Worm (Caenorhabditis elegans): Measurements from ENCODE around the gene F46C3.2.
A peak's percentile ranks its signal among the peaks of the same experiment; 100 is the strongest.

Gene F46C3.2

DNA sequence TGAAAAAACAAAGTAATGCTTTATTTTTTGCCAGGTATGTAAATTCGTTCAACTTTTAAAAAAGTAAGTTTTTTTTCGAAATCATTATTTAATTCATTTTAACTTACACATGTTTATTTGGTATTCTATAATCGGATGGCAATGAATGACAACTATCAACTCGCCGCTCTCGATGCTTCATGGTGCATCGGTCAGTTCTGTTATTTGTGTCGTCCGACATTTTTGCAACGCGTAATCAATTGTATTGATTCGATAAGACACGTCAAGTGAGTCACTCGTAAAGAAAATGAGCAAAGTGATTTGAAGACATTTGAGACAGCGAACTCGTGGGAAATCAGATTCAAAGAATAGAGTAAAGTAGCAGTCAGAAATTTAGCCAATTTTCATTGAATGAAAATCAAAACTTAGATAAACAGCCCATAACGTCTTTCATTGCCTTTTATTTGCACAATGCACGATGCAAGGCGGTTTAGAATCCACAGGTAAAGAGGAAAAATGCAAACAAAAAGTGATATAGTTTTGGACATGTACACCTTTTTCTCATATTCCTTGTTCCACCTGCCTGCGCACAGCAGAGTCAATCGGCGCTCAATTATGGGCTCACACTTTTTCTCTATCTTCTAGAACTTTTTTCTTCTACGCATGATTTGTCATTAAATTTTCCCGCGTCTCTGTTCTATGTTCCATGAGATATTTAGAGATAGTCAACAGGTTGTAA, 17.9 kb downstream of the F46C3.2 start:
- TF ChIP-seq dao-5 (tag; optimal IDR thresholded peaks at IDR 0.05): no peak
- TF ChIP-seq W03F9.2 (tag; optimal IDR thresholded peaks at IDR 0.05): no peak
- TF ChIP-seq him-1 (tag; optimal IDR thresholded peaks at IDR 0.05): no peak

DNA sequence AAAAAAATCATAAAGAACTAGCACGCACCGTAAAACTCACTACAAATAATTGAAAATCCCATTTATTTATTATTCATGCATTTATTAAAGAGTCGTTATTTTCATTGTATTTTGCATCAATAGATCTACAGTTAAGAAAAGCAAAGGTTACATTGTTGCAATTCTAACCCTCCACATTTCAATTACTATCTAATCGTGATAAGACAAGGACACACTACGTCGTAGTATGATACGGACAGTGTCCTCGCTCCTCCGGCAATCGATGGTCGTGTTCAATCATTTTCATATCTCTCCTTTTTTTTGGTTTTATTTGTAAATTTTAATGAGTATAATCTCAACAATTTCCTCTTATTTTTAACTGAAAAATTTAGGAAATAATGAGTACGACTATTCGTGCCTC, 25.6 kb downstream of the F46C3.2 start, which contains the start of gene prx-12:
Gene prx-12, plus strand, starts transcription at position 371 of the 400 bp plus-strand sequence.
- TF ChIP-seq W03F9.2 (tag; optimal IDR thresholded peaks at IDR 0.05) (no peak), dao-5 (tag; optimal IDR thresholded peaks at IDR 0.05) (no peak), him-1 (tag; optimal IDR thresholded peaks at IDR 0.05) (no peak)

DNA sequence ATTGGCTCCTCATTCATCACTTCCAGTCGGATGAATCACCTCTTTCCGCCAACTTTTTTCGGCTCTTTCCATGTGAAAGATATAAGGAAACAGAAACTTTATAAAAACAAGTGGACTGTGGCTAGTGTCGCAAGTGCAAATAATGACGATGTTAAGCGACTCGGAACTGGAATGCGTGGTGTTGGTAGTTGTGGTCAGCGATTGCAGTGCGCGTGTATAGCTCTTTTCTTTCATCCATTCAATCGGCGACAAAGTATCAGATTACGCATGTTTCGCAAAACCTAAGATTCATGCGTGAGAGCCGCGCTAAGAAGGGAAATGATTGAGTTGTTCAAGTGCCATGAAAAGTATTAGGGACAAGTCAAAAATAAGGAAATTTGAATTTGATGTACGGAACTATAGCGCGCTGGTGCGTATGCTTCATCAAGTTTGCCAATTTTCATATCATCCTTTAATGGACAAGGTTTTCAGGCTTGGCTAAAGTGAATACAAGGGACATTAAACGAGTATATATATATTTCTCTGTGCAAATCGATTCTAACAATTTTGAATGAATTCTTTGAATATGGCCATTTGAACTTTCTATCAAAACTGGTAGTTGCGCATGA, 30.7 kb downstream of the F46C3.2 start:
- TF ChIP-seq him-1 (tag; optimal IDR thresholded peaks at IDR 0.05): no peak
- TF ChIP-seq W03F9.2 (tag; optimal IDR thresholded peaks at IDR 0.05): no peak
- no peak for TF ChIP-seq dao-5 (tag; optimal IDR thresholded peaks at IDR 0.05)

DNA sequence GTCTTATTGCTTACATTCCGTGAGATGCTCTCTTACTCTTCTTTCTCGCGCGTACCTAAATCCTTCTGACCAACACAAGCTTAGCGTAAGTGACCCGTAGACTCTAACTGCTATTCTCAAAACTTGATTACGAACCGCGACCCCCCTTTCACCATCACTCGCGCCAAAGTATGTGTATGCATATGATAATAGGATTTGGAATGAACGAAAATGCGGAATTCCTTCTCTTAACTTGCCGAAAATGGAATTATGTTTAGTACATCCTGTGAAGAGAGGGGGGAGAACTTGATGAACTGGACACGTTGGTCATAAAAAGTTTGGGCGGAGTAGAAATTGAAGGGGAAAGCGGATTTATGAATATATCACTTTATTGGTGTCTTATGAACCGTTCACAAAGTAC, 31.7 kb downstream of the F46C3.2 start:
- TF ChIP-seq dao-5 (tag; optimal IDR thresholded peaks at IDR 0.05): no peak
- TF ChIP-seq W03F9.2 (tag; optimal IDR thresholded peaks at IDR 0.05): no peak

DNA sequence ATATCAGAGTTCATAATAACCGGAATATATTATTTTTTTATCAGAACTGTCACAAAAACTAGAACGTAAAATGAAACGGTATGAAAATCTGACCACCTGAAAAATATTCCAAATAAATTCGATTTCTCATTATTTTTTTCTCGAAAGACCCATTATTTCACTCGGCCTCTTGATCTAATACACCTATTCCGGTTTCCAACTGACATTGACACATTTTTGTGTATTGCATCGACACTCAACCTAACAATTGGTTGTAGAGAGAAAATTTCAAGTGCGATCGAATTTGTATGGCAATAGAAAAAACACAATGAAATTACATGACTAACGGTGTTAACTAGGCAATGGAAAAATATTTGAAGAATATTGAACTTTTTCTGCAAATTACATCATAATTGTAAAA, 32.7 kb downstream of the F46C3.2 start:
- TF ChIP-seq dao-5 (tag; optimal IDR thresholded peaks at IDR 0.05) (no peak), W03F9.2 (tag; optimal IDR thresholded peaks at IDR 0.05) (no peak), him-1 (tag; optimal IDR thresholded peaks at IDR 0.05) (no peak)

DNA sequence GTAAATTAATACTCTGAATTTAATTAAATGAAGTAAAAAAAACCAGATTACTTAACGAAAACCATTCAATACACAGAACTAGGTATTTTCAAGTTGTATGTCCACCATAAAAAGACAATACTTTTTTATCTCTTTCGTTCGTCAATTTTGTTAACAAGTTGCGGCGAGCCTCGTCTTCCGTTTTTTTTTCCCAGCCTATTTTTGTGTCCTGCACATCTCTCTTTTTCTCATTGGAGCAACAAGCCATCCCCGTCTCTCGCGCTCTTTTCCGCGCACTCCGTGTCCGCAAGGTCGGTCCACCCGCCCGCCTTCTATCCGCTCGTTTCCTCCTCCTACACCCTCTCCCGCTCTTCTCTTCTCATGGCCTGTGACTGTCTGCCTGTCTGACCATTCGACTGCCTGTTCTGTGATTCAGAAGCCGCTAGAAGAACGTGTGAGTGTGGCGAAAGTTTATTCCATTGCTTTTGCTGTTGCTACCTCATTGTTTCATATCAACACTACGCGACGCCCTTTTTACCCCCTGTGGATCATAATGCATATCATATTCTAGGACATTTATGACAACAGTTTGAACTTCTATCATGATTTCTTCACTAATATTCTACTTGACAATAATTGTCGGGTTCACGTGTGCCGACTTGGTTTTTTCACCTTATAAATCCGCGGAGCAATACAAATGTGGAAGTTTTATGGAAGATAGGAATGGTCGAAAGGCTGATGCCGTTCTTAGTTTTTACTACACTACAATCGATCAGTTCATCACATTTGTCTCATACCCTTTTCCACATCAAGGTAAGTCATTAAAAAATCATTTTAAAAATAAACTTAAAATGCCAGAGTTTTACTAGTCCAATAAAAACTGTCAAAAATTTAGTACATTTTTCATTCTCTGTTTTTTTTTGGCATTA, 33.8 kb downstream of the F46C3.2 start, which contains the start of the genes F08B12.11 and prmn-1:
Gene F08B12.11, plus strand, starts transcription at position 521 of the 908 bp plus-strand sequence.
Gene prmn-1, plus strand, starts transcription at position 551 of the 908 bp plus-strand sequence.
- TF ChIP-seq him-1 (tag; optimal IDR thresholded peaks at IDR 0.05) (no peak), W03F9.2 (tag; optimal IDR thresholded peaks at IDR 0.05) (no peak), dao-5 (tag; optimal IDR thresholded peaks at IDR 0.05) (no peak)

DNA sequence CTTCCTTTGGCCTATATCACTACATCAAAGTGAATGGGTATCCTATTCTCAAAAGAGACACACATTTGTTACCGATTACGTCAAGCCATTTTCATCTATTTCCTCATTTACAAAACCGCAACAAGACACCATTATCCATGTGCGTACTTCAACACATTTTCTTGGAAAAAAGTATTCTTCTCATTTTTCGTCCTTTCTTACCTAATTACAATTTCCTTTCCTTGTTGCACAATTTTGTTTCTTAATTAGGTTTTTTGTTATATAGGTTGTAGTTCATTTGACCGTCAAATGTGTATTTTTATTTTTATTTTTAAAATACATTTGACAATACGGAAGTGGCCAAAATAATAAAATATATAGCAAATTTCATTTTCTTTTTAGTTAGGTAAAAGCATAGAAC, 35.2 kb downstream of the F46C3.2 start:
- TF ChIP-seq dao-5 (tag; optimal IDR thresholded peaks at IDR 0.05) (no peak), him-1 (tag; optimal IDR thresholded peaks at IDR 0.05) (no peak), W03F9.2 (tag; optimal IDR thresholded peaks at IDR 0.05) (no peak)

DNA sequence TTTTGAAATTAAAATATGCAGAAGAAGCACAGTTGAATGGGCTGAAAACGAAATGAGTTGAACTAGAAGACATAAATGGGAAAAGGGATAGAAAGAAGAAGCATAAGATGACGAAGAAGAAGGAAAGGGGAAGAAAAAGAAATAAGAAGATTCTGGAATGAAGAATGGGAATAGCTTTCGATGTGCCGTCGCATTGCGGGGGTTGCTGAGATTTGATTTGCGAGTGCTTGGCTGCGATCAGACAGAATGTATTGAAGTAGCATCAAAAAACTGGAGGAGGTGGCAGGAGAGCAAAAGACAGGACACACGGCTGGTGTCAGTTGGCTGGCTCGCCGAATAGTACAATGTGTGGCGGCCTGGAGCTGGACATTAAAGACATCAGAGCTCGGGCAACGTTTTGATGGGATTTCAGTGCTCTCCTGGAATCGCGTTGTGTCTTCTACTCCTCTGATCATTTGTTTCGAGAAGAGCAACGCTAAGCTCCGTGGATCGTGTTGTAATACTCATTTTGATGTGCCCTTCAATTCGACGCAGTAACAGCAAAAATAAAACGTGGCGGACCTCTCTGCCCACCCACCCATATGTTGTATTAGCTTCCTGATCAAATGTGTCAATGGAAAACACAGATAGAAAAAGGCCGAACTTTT, 39.3 kb downstream of the F46C3.2 start:
- TF ChIP-seq him-1 (tag; optimal IDR thresholded peaks at IDR 0.05) (peak; percentile 8), W03F9.2 (tag; optimal IDR thresholded peaks at IDR 0.05) (no peak), dao-5 (tag; optimal IDR thresholded peaks at IDR 0.05) (no peak)

DNA sequence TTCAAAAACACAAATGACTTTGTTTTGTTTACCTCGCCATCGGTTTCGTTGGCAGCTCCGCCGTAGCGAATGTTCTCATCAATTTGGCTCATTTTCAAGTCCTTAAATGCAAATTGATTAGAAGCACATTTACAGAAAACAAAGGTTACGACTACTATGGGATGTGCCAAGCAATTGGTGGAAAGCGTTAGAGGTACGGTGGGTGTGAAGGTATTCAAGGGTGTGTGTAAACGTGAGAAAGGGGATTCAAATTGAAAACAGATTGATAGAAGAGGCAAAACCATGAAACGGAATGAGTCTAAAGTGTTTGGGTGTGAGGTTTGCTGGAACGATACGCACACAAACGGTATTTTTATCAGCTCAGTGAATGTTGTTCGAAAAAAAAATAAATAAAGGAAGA, 41.2 kb downstream of the F46C3.2 start, which contains the start of gene tni-1:
Gene tni-1, minus strand, starts transcription at position 101 of the 400 bp plus-strand sequence.
- no peak for TF ChIP-seq him-1 (tag; optimal IDR thresholded peaks at IDR 0.05)
- TF ChIP-seq dao-5 (tag; optimal IDR thresholded peaks at IDR 0.05): no peak
- TF ChIP-seq W03F9.2 (tag; optimal IDR thresholded peaks at IDR 0.05): no peak

DNA sequence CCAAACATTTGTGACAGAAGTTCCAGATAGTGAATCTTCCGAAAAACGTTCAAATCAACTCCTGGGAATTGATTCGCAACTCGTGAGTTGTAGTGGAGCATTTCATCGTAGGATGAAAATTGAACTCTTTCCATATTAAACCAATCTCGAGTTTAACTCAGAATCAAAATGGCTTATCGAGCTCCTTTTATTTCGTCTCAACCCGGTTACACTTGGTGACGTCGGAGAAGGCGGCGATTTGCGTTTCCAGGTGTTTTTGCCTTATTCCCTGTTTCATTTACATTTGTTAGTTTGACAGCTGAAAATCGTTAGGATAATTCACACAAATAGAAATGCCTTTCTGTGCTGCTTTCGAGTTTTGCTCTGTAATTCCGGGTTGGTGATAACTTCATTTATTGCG, 43.1 kb downstream of the F46C3.2 start, which contains the start of gene F42E11.3:
Gene F42E11.3, minus strand, starts transcription at position 101 of the 400 bp plus-strand sequence.
- TF ChIP-seq dao-5 (tag; optimal IDR thresholded peaks at IDR 0.05) (no peak), W03F9.2 (tag; optimal IDR thresholded peaks at IDR 0.05) (no peak), him-1 (tag; optimal IDR thresholded peaks at IDR 0.05) (no peak)

DNA sequence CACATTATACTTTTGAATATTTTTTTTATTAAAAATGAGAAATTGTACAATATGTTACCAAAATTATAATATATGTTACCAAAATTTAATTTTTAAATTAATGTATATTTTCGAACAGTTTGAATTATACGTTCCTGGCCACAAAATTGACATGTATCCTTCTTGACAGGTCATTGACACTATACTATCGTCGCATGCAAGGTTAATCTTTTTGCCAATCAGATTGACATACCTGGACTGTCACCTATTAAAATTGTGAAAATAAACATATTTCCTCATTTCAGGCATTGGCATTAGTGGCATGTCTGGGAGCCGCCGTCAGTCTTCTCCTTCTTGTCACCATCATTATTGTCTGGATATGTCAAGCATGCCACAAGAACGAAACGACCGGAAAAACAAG, 48.5 kb downstream of the F46C3.2 start:
- TF ChIP-seq W03F9.2 (tag; optimal IDR thresholded peaks at IDR 0.05) (no peak), him-1 (tag; optimal IDR thresholded peaks at IDR 0.05) (no peak), dao-5 (tag; optimal IDR thresholded peaks at IDR 0.05) (no peak)

DNA sequence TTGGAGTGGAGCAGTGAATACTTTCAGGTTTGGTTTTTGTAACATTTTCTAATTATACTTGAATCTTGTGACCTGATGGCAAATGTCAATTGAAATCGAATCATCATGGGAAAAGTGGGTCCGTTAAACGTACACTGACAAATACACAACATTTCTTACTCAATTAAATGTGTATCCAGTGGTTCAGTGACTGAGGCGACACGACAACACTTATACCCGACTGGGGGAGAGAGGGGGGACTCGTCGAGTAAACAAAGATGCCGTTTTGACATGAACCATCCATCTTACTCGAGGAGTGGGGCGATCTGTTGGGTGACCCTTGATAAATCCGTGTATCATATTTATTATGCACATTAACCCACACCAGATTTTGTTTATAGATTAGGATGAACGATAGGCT, 49.7 kb downstream of the F46C3.2 start:
- TF ChIP-seq him-1 (tag; optimal IDR thresholded peaks at IDR 0.05): no peak
- TF ChIP-seq W03F9.2 (tag; optimal IDR thresholded peaks at IDR 0.05): no peak
- no peak for TF ChIP-seq dao-5 (tag; optimal IDR thresholded peaks at IDR 0.05)

DNA sequence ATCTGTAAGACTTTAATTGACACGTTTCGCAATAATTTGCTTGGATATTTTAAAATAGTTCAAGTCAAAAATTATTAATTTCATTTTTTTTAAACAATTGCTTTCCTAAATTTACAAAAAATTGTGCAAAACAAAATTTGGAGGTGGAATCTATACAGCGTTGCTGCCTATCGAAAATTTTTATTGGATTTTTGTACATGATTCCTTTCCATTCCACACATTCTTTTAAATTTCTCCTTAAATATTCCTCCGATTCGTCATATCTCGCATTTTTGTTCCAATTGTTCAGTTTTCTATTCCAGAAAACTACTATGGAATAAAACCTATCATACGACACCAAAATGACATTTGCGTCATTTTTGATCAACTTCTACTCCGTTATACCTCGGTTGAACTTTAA, 50.1 kb downstream of the F46C3.2 start, which contains the start of gene ttyh-1:
Gene ttyh-1, plus strand, starts transcription at position 301 of the 400 bp plus-strand sequence.
- TF ChIP-seq W03F9.2 (tag; optimal IDR thresholded peaks at IDR 0.05) (no peak), dao-5 (tag; optimal IDR thresholded peaks at IDR 0.05) (no peak), him-1 (tag; optimal IDR thresholded peaks at IDR 0.05) (no peak)
